Worm (Caenorhabditis elegans): ENCODE data around the gene B0024.3.

The B0024.3 gene

DNA sequence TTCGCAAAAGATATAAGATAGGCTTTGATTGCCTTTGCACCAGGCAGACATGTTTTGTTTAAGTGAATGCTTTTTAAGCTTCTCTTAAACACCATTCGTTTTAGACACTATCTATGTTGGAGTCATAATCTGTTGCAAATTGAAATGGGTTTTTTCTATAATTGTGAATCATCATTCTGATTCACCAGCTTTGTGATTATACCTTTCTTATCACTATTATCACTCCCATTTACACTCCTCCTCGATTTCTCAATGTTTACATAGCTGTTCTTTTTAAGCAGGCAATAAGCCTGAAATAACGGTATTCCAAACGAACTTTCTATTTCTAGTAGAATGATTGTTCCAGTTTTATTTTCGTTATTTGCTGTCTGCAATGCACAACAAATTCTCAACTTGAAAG is 9.7 kb downstream of the B0024.3 start, which contains the start of gene B0024.4:
B0024.4 (plus strand) TSS at position 301 of the 400 bp plus-strand sequence.
- no peak for TF ChIP-seq unc-62 (GFP tag; optimal IDR thresholded peaks at IDR 0.05)

DNA sequence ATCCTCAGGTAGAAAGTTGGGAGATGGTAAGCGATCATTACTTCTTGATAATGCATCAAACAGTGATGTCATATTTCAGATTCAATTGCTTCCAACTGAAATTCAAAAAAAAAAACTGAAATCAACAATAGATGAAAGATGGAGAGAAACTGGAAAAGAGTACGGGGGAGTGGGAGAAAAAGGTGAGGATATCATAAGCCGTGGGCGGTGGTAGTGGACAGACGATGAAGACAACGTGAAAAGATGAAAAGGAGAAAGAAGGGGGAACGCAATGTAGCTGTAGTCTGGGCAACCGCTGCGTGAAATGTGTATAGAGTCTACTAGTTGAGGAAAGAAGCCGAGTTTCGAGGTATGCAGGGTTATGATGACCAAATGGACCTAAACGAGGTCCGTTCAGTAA is 19.9 kb downstream of the B0024.3 start, which contains the start of gene che-12:
che-12 (minus strand) TSS at position 101 of the 400 bp plus-strand sequence.
- no peak for TF ChIP-seq unc-62 (GFP tag; optimal IDR thresholded peaks at IDR 0.05)

DNA sequence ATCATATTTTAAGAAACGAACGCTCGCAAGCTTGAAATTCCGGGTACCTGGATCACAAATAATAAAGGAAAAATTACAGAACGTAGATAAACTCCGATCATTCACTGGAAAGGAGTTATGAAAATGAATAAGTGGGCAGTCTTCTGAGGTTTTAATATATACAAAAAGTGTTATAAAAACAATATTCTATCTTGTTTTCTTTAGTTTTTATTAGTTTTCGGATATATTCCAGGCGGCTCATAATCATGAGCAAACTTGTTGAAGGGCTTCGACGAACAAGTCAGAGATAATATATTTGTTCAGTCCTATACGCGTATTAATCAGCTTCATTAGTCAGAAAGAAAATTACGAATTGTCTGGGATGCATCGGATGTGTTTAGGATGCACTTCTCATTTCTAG is 26.6 kb downstream of the B0024.3 start, which contains the start of gene gcy-6:
gcy-6 (minus strand) TSS at position 101 of the 400 bp plus-strand sequence.
- no peak for TF ChIP-seq unc-62 (GFP tag; optimal IDR thresholded peaks at IDR 0.05)

DNA sequence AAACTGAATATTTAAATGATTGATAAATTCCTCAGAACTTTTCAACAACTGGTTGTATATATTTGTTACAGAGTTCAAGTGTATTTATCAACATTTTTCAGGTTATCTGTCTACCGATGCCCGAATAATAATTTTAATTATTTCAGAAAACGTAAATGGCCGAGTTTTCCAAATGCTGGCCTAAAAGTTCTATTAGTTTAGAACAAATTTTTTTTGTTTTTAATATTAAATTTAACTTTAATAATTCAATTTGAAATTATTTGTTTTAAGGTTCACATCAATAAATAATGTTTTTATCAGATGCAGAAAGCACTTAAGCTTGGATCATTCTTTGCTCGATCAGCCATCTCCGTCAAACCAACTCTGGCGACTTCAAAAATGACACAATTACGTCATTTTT is 27.0 kb downstream of the B0024.3 start, which contains the start of gene trx-2:
trx-2 (plus strand) TSS at position 301 of the 400 bp plus-strand sequence.
- no peak for TF ChIP-seq unc-62 (GFP tag; optimal IDR thresholded peaks at IDR 0.05)

DNA sequence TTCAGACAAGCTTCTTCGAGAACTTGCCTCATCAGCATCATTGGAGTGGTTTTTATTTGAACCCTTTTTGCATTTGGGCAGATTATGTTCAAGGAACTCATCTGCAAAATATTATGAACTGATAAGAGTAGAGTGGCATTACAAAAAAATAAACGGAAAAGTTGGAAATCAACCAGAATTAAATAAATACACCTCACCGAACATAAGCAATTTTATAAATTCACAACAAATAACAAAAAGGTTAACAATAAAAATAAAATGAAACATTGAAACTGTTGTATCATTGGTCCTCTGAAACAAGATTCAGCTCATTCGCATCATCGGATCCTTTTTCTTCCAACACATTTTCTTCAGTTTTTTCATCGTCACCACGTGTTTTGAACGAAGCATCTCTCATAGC is 29.9 kb downstream of the B0024.3 start, which contains the start of gene asps-1:
asps-1 (minus strand) TSS at position 101 of the 400 bp plus-strand sequence.
- no peak for TF ChIP-seq unc-62 (GFP tag; optimal IDR thresholded peaks at IDR 0.05)

DNA sequence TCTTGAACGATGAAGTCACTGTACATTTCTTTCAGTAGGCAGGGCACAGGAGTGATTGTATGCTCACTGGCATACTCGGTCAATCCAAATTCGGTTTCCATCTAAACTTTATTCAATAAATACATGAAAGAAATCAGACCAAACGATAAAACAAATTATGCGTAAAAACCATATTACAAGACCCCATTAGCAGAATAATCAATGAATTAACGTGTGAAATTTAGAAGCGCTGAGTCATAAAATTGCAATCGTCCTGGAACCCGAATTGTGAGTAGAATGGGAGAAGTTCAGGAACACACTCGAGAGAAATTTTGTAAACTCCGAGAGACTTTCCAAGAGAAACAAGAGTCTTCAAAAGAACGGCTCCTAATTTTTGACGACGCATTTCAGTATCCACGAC is 32.1 kb downstream of the B0024.3 start, which contains the start of gene B0024.11:
B0024.11 (minus strand) TSS at position 101 of the 400 bp plus-strand sequence.
- TF ChIP-seq unc-62 (GFP tag; optimal IDR thresholded peaks at IDR 0.05) = no peak

DNA sequence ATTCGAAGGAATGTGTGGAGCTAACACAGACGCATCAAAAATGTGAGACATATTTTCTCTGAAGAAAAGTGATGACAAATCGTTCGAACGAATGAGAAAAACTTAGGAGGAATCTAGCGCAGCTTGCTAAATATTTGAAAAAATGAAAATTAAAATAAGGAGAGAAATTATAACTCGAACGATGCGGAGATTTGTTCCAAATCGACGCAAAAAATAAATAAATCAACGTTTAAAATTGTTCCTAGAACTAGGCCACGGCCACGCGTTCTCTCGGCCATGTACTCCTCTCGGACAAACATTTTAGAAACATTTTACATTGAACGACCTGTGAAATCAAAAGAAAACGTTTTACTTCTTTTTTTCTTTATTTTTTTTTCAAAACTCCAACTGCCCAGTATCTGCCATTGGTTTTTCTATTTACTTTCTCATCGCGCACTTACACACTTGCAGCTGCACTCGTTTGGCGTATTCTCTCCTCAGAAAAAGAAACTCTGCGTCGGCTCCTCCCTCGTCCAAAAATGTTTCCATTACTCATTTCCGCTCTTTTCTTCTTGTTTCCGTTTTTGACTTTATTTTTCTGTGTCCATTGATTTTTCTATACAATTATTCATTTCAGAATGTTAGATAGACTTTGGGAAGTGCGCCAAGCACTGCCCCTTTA is 32.9 kb downstream of the B0024.3 start, which contains the start of the genes gna-1 and B0024.13:
gna-1 (minus strand) TSS at position 51 of the 661 bp plus-strand sequence.
B0024.13 (plus strand) TSS at position 611 of the 661 bp plus-strand sequence.
- no peak for TF ChIP-seq unc-62 (GFP tag; optimal IDR thresholded peaks at IDR 0.05)

DNA sequence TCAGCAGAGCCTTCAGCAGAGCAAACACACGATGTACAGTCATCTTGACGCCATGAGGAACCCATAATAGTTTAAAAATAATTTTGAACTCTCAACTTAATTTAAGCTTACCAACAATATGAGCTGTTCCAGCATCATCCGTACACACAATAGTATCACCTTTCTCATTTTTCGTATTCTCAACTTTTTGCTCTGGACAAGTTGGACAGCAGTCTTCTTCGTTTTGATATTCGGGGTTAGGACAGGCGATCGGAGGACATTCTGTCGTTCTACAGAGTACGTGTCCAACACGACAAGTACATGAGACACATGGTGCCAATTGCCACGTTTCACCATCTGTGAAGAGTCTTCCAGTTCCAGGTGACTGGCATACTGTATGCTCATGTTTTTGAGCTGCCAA is 36.2 kb downstream of the B0024.3 start:
- TF ChIP-seq unc-62 (GFP tag; optimal IDR thresholded peaks at IDR 0.05) = no peak

DNA sequence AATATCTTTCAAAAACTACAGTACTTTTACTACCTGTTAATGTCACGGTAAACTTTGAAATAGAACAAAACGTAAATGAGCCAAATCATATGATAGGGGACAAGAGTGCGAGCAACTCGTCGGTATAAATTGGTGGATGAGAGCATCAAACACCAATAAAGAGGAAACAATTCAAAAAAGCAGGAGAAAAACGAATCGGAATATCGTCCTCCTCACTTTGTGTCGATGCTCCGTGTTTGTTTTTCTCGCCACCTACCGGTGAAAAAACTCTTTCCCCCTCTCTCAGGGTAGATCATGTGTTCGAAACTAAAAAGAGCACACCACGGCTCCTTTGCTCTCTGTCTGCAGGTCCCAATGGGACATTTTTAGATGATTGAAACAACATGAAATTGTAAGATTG is 40.7 kb downstream of the B0024.3 start:
- TF ChIP-seq unc-62 (GFP tag; optimal IDR thresholded peaks at IDR 0.05) = no peak

DNA sequence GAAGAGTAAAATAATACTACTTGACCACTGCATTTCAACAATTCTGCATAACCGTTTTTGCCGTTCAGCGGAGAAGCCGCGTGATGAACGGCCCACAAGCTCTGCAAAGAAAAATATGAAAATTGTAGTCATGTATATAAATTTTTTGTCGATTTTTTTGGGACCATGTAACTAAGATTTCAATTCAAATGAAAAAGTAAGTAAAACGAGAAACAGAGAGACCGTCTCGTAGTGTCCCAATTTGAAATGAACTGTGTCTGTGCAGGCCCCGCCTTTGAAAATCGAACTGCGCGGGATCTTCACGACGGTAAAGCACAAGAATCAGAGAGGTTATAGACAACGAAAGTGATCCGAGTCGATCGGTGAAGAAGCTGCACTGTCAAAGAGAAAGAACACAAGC is 44.7 kb downstream of the B0024.3 start, which contains the start of gene crm-1:
crm-1 (minus strand) TSS at position 101 of the 400 bp plus-strand sequence.
- TF ChIP-seq unc-62 (GFP tag; optimal IDR thresholded peaks at IDR 0.05) = no peak

DNA sequence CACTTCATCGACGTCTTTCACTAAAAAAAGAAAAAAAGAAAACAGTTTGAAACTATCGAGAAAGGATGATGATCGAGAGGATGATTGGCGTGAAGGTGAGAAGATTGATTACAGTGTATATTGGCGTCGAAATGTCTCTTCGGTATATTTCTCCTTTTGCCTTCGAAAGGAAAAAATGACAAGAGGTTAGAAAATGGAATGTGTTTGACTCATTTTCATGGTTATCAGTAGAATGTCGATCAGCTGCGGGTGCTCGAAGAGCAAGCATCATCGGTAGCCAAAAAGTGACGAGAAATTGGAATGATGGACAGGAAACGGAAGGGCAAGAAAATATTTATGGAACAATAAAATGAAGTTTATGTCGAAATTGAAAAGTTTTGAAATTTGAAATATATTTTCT is 46.5 kb downstream of the B0024.3 start:
- TF ChIP-seq unc-62 (GFP tag; optimal IDR thresholded peaks at IDR 0.05) = no peak

DNA sequence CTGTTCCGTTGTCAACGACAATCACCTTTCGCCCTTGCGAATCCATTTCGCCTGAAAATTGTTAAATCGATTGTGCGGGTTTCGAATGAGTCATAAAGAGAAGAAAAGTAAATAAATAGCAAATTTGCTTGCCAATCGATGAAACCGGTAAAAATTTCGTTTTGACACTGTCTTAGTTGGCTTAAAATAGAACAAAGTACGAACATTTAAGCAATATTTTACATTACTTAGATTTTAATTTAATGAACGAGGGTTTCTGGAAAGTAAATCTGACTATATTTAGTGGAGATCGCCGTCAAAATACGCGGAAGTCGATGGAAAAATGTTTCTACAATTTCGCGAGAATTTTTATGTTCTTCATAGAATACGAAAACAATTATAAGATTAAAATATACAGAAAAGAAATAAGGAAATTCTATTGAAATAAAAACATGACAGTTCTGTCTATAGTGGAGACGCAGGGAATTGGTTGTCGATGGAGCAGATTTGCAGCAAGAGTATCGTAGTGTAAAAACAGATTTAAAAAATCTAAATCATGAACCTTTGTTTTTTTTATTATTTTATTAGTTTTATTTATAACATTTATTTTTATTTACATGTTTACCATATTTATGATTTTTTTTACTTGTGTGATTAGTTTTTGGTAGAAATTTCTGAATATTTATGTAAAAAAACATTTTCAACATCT is 51.1 kb downstream of the B0024.3 start, which contains the start of gene arx-2:
arx-2 (minus strand) TSS at position 51 of the 688 bp plus-strand sequence.
- TF ChIP-seq unc-62 (GFP tag; optimal IDR thresholded peaks at IDR 0.05) = no peak

Data from whole organism, dauer.